Fruit fly (Drosophila melanogaster): ENCODE measurements around the gene RpS2.

DNA sequence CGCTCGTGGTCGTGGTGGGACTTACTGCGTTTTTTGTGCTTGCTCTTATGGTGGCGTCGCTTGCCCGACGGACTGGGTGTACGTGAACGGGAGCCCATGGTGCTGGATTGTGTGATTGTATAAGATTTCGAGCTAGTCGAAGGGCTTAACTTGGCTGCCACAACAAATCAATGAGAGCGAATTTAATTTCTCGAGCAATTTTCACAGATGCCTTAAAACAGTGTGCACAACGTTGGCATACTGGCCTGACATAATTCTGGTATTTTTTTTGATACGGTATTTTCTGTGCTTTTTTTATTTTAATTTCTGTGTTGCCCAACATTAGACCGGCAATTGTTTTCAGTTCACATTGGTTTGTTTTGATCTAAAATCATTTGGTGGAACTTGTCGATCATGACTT is 40.6 kb upstream of the RpS2 start, which contains the start of gene Arglu1:
- no peak for TF ChIP-seq usp (GFP tag; optimal IDR thresholded peaks at IDR 0.05)
- no peak for TF ChIP-seq Dll (optimal IDR thresholded peaks at IDR 0.05)
